Worm (Caenorhabditis elegans) whole organism, early embryonic: ENCODE results near the gene flh-3.
"Not testable (repeated sequence)": the region's sequence is repeated elsewhere in the genome, so short reads cannot be mapped to it uniquely, and the experiment has no call there.

Experiments
- B0310.2 ChIP-seq: sonication (generic microtip); optimal IDR thresholded peaks from 2 replicates; lab custom pipeline; 2016; ENCODE audit warnings: mild to moderate bottlenecking, missing genetic modification characterization, missing compliant biosample characterization
- F13C5.2 ChIP-seq: sonication (generic microtip); optimal IDR thresholded peaks from 2 replicates; lab custom pipeline; 2017; ENCODE audit warnings: mild to moderate bottlenecking, missing genetic modification characterization, inconsistent platforms, missing compliant biosample characterization
- aly-1 ChIP-seq: sonication (generic microtip); optimal IDR thresholded peaks from 2 replicates; lab custom pipeline; 2016; ENCODE audit warnings: missing genetic modification characterization, missing compliant biosample characterization
- ama-1 ChIP-seq: fragments of 150-350 bp; optimal IDR thresholded peaks from 2 replicates; lab custom pipeline; 2014
- ceh-13 ChIP-seq: fragments of 200-800 bp; sonication (Bioruptor generic); optimal IDR thresholded peaks from 2 replicates; lab custom pipeline; 2018; ENCODE audit warnings: mild to moderate bottlenecking, missing genetic modification characterization, missing compliant biosample characterization
- ceh-36 ChIP-seq: sonication (generic microtip); optimal IDR thresholded peaks from 2 replicates; lab custom pipeline; 2016; ENCODE audit warnings: missing genetic modification characterization, inconsistent platforms, missing compliant biosample characterization
- ets-7 ChIP-seq: sonication (generic microtip); optimal IDR thresholded peaks from 2 replicates; lab custom pipeline; 2016; ENCODE audit warnings: missing genotype, missing genetic modification characterization, missing compliant biosample characterization
- flt-1 ChIP-seq: fragments of 200-800 bp; sonication (Bioruptor generic); IDR thresholded peaks from 2 replicates; pipeline ENCODE4 v1.3.6; 2022; ENCODE audit warnings: missing genetic modification characterization, missing compliant biosample characterization
- hmbx-1 ChIP-seq: sonication (generic microtip); optimal IDR thresholded peaks from 2 replicates; lab custom pipeline; 2016; ENCODE audit warnings: mild to moderate bottlenecking, missing genetic modification characterization, missing compliant biosample characterization
- hmg-4 ChIP-seq: fragments of 200-800 bp; sonication (Bioruptor generic); optimal IDR thresholded peaks from 2 replicates; lab custom pipeline; 2018; ENCODE audit warnings: mild to moderate bottlenecking, missing genetic modification characterization, missing compliant biosample characterization
- hnd-1 ChIP-seq: sonication (generic microtip); optimal IDR thresholded peaks from 2 replicates; lab custom pipeline; 2016; ENCODE audit warnings: missing genetic modification characterization, missing compliant biosample characterization
- pes-1 ChIP-seq: fragments of 200-800 bp; sonication (Bioruptor generic); IDR thresholded peaks from 2 replicates; pipeline ENCODE4 v1.3.6; 2022; ENCODE audit warnings: missing genetic modification reagents, missing genetic modification characterization, missing compliant biosample characterization
- scrt-1 ChIP-seq: fragments of 200-800 bp; sonication (Bioruptor generic); IDR thresholded peaks from 2 replicates; pipeline ENCODE4 v1.3.6; 2022; ENCODE audit warnings: missing genetic modification characterization, missing compliant biosample characterization
- sea-1 ChIP-seq: fragments of 200-800 bp; sonication (Bioruptor generic); conservative IDR thresholded peaks from 2 replicates; pipeline ENCODE4 v1.3.6; 2022; ENCODE audit warnings: missing genetic modification characterization, missing compliant biosample characterization
- tbx-11 ChIP-seq: fragments of 200-800 bp; sonication (Bioruptor generic); IDR thresholded peaks from 2 replicates; pipeline ENCODE4 v1.3.6; 2022; ENCODE audit warnings: missing genetic modification characterization, missing compliant biosample characterization
- tbx-37 ChIP-seq: fragments of 200-800 bp; sonication (Bioruptor generic); conservative IDR thresholded peaks from 2 replicates; pipeline ENCODE4 v1.3.6; 2022; ENCODE audit warnings: missing genetic modification reagents, missing genetic modification characterization, missing compliant biosample characterization
- tra-4 ChIP-seq: sonication (generic microtip); optimal IDR thresholded peaks from 2 replicates; lab custom pipeline; 2017; ENCODE audit warnings: missing genetic modification characterization, missing compliant biosample characterization

Gene flh-3

DNA sequence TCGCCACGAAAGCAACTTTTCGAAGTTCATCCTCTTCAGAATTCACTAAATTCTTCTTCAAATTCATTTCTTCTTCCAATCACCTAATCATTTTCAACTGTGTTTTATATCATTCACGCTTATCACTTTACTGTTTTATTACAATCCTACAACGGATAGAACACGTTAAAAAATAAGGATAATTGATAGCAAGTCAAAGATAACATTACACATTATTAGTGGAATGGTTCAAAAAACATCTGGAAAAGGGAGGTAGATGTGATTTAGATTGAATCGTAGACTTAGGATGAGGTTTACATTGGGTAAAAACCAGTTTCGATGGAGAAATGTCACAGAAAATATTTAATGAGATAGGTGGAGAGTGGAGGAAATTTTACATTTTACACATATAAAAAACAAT, 8.2 kb upstream of the flh-3 start, which contains the start of gene col-120:
col-120 (minus strand) TSS at position 101 of the 400 bp plus-strand sequence.
- TF ChIP-seq pes-1 (GFP tag; lab: Robert Waterston, UW), result no peak
- TF ChIP-seq sea-1 (GFP tag; lab: Robert Waterston, UW), result no peak
- TF ChIP-seq tbx-37 (GFP tag; lab: Robert Waterston, UW), result no peak
- TF ChIP-seq aly-1 (tag; lab: Kevin White, UChicago), result no peak

- TF ChIP-seq ceh-13 (GFP tag; lab: Kevin White, UChicago) (no peak), tbx-37 (GFP tag; lab: Robert Waterston, UW) (no peak), hmg-4 (GFP tag; lab: Kevin White, UChicago) (no peak), sea-1 (GFP tag; lab: Robert Waterston, UW) (no peak), ceh-36 (no peak), hmbx-1 (no peak)
Observed at ce11 chrIV:9262295-9262694, 7.6 kb upstream of the flh-3 start.

- peak; percentile 47 for TF ChIP-seq aly-1 (tag; lab: Kevin White, UChicago)
- TF ChIP-seq tbx-37 (GFP tag; lab: Robert Waterston, UW), result no peak
- peak; percentile 70 for TF ChIP-seq ceh-36
- TF ChIP-seq ceh-13 (GFP tag; lab: Kevin White, UChicago), result no peak
- peak; percentile 86 for TF ChIP-seq hmg-4 (GFP tag; lab: Kevin White, UChicago)
- TF ChIP-seq ets-7, result no peak
- peak; percentile 15 for TF ChIP-seq F13C5.2
- peak; percentile 82 for TF ChIP-seq sea-1 (GFP tag; lab: Robert Waterston, UW)
- TF ChIP-seq tbx-11 (GFP tag; lab: Robert Waterston, UW), result no peak
Observed at ce11 chrIV:9263812-9264320, 6.0 kb upstream of the flh-3 start, which contains the start of gene flh-1. TSS of gene flh-1 (minus strand) at chrIV:9264270.

DNA sequence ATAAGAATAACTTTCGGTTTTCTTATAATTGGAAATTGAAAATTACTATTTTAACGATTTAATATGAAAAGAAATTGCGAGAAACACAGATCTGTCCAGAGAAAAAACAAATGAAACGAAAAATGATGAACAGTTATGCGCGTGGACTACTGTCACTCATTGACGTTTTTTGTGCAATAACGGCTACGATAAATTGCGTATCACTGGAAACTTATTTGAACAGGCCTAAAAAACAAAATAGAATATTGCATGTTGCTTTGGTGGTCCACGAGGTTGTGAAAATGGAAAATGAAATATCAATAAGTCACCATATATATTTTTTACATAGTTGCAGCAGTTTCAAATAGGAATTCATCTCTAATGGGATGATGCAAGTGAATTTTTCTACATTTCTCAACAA, 5.4 kb upstream of the flh-3 start:
- TF ChIP-seq ama-1 (no peak), aly-1 (tag; lab: Kevin White, UChicago) (no peak), F13C5.2 (no peak), B0310.2 (tag; lab: Kevin White, UChicago) (no peak), tbx-11 (GFP tag; lab: Robert Waterston, UW) (no peak), hmbx-1 (no peak), scrt-1 (GFP tag; lab: Robert Waterston, UW) (no peak), pes-1 (GFP tag; lab: Robert Waterston, UW) (no peak), tbx-37 (GFP tag; lab: Robert Waterston, UW) (no peak), hmg-4 (GFP tag; lab: Kevin White, UChicago) (no peak), hnd-1 (tag; lab: Kevin White, UChicago) (no peak), ets-7 (no peak), flt-1 (no peak), ceh-13 (GFP tag; lab: Kevin White, UChicago) (no peak), sea-1 (GFP tag; lab: Robert Waterston, UW) (no peak), tra-4 (no peak), ceh-36 (no peak)

ce11 chrIV:9266464-9266863, 3.4 kb upstream of the flh-3 start, which contains the start of gene Y11D7A.19:
TSS of gene Y11D7A.19 (minus strand) at chrIV:9266564.
- no peak for TF ChIP-seq tra-4
- no peak for TF ChIP-seq ceh-36
- no peak for TF ChIP-seq ama-1
- no peak for TF ChIP-seq hmbx-1

DNA sequence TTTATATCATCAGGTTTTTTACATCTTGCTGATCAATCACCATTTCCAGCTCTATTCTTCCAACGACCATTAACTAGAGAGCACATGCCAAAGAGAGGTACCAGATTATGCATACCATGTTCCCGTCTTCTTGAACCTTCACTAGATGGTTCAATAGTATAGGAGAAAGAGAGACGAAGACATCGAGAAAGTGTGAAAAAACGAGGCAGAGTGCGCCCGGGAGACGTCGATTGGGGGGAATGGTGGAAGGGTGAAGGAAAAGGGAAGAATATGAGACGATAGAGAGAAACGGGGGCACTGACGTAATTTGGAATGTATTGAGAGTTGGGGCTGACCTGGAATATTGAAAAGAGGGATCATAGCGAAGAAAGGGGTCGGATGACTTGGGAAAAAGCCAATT, 2.3 kb upstream of the flh-3 start:
- TF ChIP-seq ceh-13 (GFP tag; lab: Kevin White, UChicago) (no peak), ceh-36 (no peak), hmg-4 (GFP tag; lab: Kevin White, UChicago) (peak; percentile 72), F13C5.2 (no peak), scrt-1 (GFP tag; lab: Robert Waterston, UW) (no peak), pes-1 (GFP tag; lab: Robert Waterston, UW) (0 out of 2 replicates have a peak, but pooled peaks have one; percentile 13)

DNA sequence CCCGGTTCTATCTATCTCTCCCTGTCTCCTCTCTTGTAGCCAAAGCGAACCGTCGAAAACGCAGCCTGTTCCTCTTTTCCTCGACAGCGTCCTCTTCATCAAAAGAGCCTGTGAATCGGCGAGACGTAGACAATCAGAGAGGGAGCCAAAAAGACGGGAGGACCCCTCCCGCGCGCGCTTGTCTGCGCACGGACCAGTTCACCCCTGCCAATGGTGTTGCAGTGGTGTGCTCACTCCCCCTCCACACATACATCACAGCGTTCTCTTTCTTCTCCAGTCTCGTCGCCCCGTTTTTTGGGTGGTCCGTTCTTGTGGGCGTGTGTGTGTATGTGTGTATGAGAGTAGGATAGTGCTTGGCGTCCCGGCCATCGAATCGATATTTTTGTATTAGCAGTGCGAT, 980 bp upstream of the flh-3 start:
- TF ChIP-seq aly-1 (tag; lab: Kevin White, UChicago), result peak; percentile 77
- TF ChIP-seq scrt-1 (GFP tag; lab: Robert Waterston, UW), result peak; percentile 67; the same call in 1 of the 2 replicates
- no peak for TF ChIP-seq ceh-13 (GFP tag; lab: Kevin White, UChicago)
- peak; percentile 58 for TF ChIP-seq flt-1

DNA sequence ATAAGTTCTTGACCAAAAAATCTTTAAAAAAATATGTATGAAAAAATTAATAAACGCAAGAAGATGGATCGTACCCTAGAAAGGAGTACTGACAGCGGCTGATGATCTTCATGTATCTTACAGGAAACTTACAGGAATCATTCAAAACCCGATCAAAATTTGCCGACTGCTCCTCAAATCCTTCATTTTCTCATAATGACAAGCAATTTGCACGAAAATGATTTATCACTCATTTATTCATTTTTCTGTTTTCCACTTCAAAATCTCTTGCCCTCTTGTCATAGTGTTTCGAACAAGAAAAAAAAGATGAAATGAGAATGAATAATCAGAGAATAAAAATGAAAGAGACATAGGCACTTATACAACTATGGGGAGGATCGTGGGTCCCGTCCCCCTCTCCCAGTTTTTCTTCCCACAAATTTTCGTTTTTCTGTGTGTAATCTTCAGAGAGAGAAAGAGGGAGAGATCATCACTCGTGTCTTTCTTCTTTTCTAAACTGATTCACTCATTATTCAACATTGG, 4.2 kb downstream of the flh-3 start, which contains the start of gene nmy-3:
nmy-3 (plus strand) TSS at position 472 of the 522 bp plus-strand sequence.
- TF ChIP-seq B0310.2 (tag; lab: Kevin White, UChicago) (no peak), ceh-36 (no peak), hnd-1 (tag; lab: Kevin White, UChicago) (no peak), flt-1 (no peak), scrt-1 (GFP tag; lab: Robert Waterston, UW) (no peak), pes-1 (GFP tag; lab: Robert Waterston, UW) (no peak), tbx-11 (GFP tag; lab: Robert Waterston, UW) (no peak), tra-4 (no peak), sea-1 (GFP tag; lab: Robert Waterston, UW) (no peak), ets-7 (no peak), hmg-4 (GFP tag; lab: Kevin White, UChicago) (no peak)

DNA sequence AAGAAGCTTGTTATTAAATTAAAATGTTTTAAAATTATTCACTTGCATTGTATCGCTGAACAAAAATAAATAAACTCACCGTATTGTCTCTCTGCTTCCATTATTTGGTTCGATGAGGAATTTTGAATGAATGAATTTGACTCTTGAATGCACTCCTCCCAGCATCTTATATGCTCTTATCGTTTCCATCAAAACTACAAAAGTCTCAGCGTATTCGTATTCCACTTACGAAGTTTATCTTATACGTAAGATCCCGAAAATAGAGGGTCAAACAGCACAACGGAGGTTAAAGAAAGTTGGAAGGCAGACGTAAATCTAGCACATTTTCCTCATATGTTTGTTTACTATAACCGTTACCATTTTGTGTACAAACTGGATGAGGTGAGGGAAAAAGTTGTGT, 16.4 kb downstream of the flh-3 start, which contains the start of gene nhr-267:
nhr-267 (minus strand) TSS at position 101 of the 400 bp plus-strand sequence.
- TF ChIP-seq tbx-11 (GFP tag; lab: Robert Waterston, UW); tra-4; tbx-37 (GFP tag; lab: Robert Waterston, UW): not testable (repeated sequence)
